Worm (Caenorhabditis elegans) whole organism, L4 larva: ENCODE results near the gene ZK616.8.

Source experiments
- F37D6.2 ChIP-seq: sonication (generic microtip); optimal IDR thresholded peaks from 2 replicates; lab custom pipeline; 2016; ENCODE audit warnings: mild to moderate bottlenecking, missing genetic modification characterization, missing compliant biosample characterization
- F44E2.7 ChIP-seq: fragments of 200-800 bp; sonication (Bioruptor generic); IDR thresholded peaks from 2 replicates; pipeline ENCODE4 v2.1.2; 2022; ENCODE audit warnings: missing genetic modification characterization, missing compliant biosample characterization
- F49E8.2 ChIP-seq: sonication (generic microtip); optimal IDR thresholded peaks from 2 replicates; lab custom pipeline; 2016; ENCODE audit warnings: missing compliant biosample characterization, mild to moderate bottlenecking, missing genetic modification characterization, borderline replicate concordance
- ZK546.5 ChIP-seq, 2 experiments: sonication (generic microtip); optimal IDR thresholded peaks; 2 replicates each; lab custom pipeline; 2017; ENCODE audit warnings: missing biosample characterization in 2 of 2, missing genetic modification characterization in 2 of 2
- aha-1 ChIP-seq: fragments of 150-350 bp; peaks from one replicate; lab custom pipeline; 2014; ENCODE audit warnings: missing biosample characterization, missing genetic modification characterization
- aly-2 ChIP-seq: sonication (generic microtip); optimal IDR thresholded peaks from 2 replicates; lab custom pipeline; 2018; ENCODE audit warnings: missing biosample characterization, missing genetic modification characterization
- arid-1 ChIP-seq: fragments of 200-800 bp; sonication (Bioruptor generic); conservative IDR thresholded peaks from 2 replicates; pipeline ENCODE4 v1.3.6; 2022; ENCODE audit warnings: missing genetic modification reagents, missing genetic modification characterization, missing compliant biosample characterization
- ceh-28 ChIP-seq: fragments of 150-350 bp; optimal IDR thresholded peaks from 2 replicates; lab custom pipeline; 2014; ENCODE audit warnings: missing biosample characterization, missing genetic modification reagents, missing genetic modification characterization
- ceh-32 ChIP-seq: sonication (generic microtip); optimal IDR thresholded peaks from 2 replicates; lab custom pipeline; 2016; ENCODE audit warnings: mild to moderate bottlenecking, missing genetic modification characterization, missing compliant biosample characterization; ENCODE audit not compliant: poor library complexity
- ceh-62 ChIP-seq: sonication (generic microtip); optimal IDR thresholded peaks from 2 replicates; lab custom pipeline; 2017; ENCODE audit warnings: missing biosample characterization, missing genetic modification characterization
- ceh-82 ChIP-seq: sonication (generic microtip); optimal IDR thresholded peaks from 2 replicates; lab custom pipeline; 2017; ENCODE audit warnings: missing biosample characterization, missing genetic modification characterization
- cey-2 ChIP-seq: sonication (generic microtip); optimal IDR thresholded peaks from 3 replicates; lab custom pipeline; 2017; ENCODE audit warnings: missing genetic modification characterization, mild to moderate bottlenecking, missing compliant biosample characterization, antibody characterized with exemption, borderline replicate concordance; ENCODE audit not compliant: insufficient read depth
- daf-12 ChIP-seq: fragments of 150-350 bp; optimal IDR thresholded peaks from 2 replicates; lab custom pipeline; 2014; ENCODE audit warnings: missing biosample characterization, missing genetic modification reagents, missing genetic modification characterization
- daf-8 ChIP-seq: fragments of 200-800 bp; sonication (Bioruptor generic); IDR thresholded peaks from 2 replicates; pipeline ENCODE4 v1.3.6; 2022; ENCODE audit warnings: missing genetic modification characterization, missing compliant biosample characterization
- dmd-8 ChIP-seq: fragments of 200-800 bp; sonication (Bioruptor generic); IDR thresholded peaks from 2 replicates; pipeline ENCODE4 v1.3.6; 2022; ENCODE audit warnings: missing genetic modification characterization, missing compliant biosample characterization
- dpl-1 ChIP-seq: fragments of 150-350 bp; optimal IDR thresholded peaks from 2 replicates; lab custom pipeline; 2014; ENCODE audit warnings: missing biosample characterization, missing genetic modification reagents, missing genetic modification characterization
- duxl-1 ChIP-seq: sonication (generic microtip); optimal IDR thresholded peaks from 2 replicates; lab custom pipeline; 2016; ENCODE audit warnings: mild to moderate bottlenecking, missing genetic modification characterization, moderate library complexity, missing compliant biosample characterization; ENCODE audit not compliant: poor library complexity
- egl-43 ChIP-seq: fragments of 200-800 bp; sonication (Bioruptor generic); IDR thresholded peaks from 2 replicates; pipeline ENCODE4 v1.3.6; 2022; ENCODE audit warnings: missing genetic modification reagents, missing genetic modification characterization, missing compliant biosample characterization
- fkh-10 ChIP-seq: fragments of 150-350 bp; optimal IDR thresholded peaks from 2 replicates; lab custom pipeline; 2014; ENCODE audit warnings: missing biosample characterization, missing genetic modification reagents, missing genetic modification characterization
- gei-8 ChIP-seq: fragments of 200-800 bp; sonication (Bioruptor generic); optimal IDR thresholded peaks from 2 replicates; lab custom pipeline; 2018; ENCODE audit warnings: mild to moderate bottlenecking, missing genetic modification characterization, missing compliant biosample characterization
- hlh-30 ChIP-seq: sonication (generic microtip); optimal IDR thresholded peaks from 2 replicates; lab custom pipeline; 2017; ENCODE audit warnings: antibody characterized with exemption, mild to moderate bottlenecking, missing genetic modification characterization, missing compliant biosample characterization; ENCODE audit not compliant: insufficient read depth
- hmg-1.1 ChIP-seq: fragments of 200-800 bp; sonication (Bioruptor generic); IDR thresholded peaks from 2 replicates; pipeline ENCODE4 v1.3.6; 2022; ENCODE audit warnings: missing genetic modification reagents, missing genetic modification characterization, missing compliant biosample characterization
- lim-7 ChIP-seq: fragments of 200-800 bp; sonication (Bioruptor generic); IDR thresholded peaks from 2 replicates; pipeline ENCODE4 v1.3.6; 2022; ENCODE audit warnings: missing genetic modification characterization, missing compliant biosample characterization
- lin-15B ChIP-seq: fragments of 150-350 bp; sonication (generic microtip); optimal IDR thresholded peaks from 3 replicates; lab custom pipeline; 2014; ENCODE audit warnings: missing biosample characterization, missing genetic modification characterization
- lir-3 ChIP-seq: sonication (generic microtip); optimal IDR thresholded peaks from 2 replicates; lab custom pipeline; 2016; ENCODE audit warnings: mild to moderate bottlenecking, missing genetic modification characterization, missing compliant biosample characterization
- madf-5 ChIP-seq, 2 experiments: fragments of 200-800 bp; sonication (Bioruptor generic); IDR thresholded peaks; 2 replicates each; pipeline ENCODE4 v1.3.6; 2022; ENCODE audit warnings: missing compliant biosample characterization in 2 of 2, missing genetic modification characterization in 2 of 2
- madf-9 ChIP-seq: fragments of 200-800 bp; sonication (Bioruptor generic); conservative IDR thresholded peaks from 2 replicates; pipeline ENCODE4 v1.3.6; 2022; ENCODE audit warnings: missing genetic modification reagents, missing genetic modification characterization, missing compliant biosample characterization
- mdt-29 ChIP-seq: fragments of 200-800 bp; sonication (Bioruptor generic); IDR thresholded peaks from 2 replicates; pipeline ENCODE4 v1.3.6; 2022; ENCODE audit warnings: missing genetic modification reagents, missing genetic modification characterization, missing compliant biosample characterization
- mxl-2 ChIP-seq: fragments of 200-800 bp; sonication (Bioruptor generic); conservative IDR thresholded peaks from 2 replicates; pipeline ENCODE4 v1.3.6; 2022; ENCODE audit warnings: missing genetic modification reagents, missing genetic modification characterization, missing compliant biosample characterization
- mxl-3 ChIP-seq: fragments of 200-800 bp; sonication (Bioruptor generic); optimal IDR thresholded peaks from 2 replicates; lab custom pipeline; 2018; ENCODE audit warnings: mild to moderate bottlenecking, missing genetic modification characterization, missing compliant biosample characterization
- nhr-10 ChIP-seq: fragments of 150-350 bp; optimal IDR thresholded peaks from 2 replicates; lab custom pipeline; 2014; ENCODE audit warnings: missing biosample characterization, missing genetic modification characterization
- nhr-11 ChIP-seq: fragments of 150-350 bp; optimal IDR thresholded peaks from 2 replicates; lab custom pipeline; 2014; ENCODE audit warnings: missing biosample characterization, missing genetic modification characterization
- nhr-237 ChIP-seq: sonication (generic microtip); optimal IDR thresholded peaks from 2 replicates; lab custom pipeline; 2017; ENCODE audit warnings: missing biosample characterization, missing genetic modification characterization
- nhr-25 ChIP-seq: sonication (generic microtip); optimal IDR thresholded peaks from 2 replicates; lab custom pipeline; 2017; ENCODE audit warnings: missing genetic modification characterization, mild to moderate bottlenecking, missing compliant biosample characterization, antibody characterized with exemption, moderate library complexity, borderline replicate concordance; ENCODE audit not compliant: insufficient read depth
- nhr-28 ChIP-seq: fragments of 150-350 bp; optimal IDR thresholded peaks from 2 replicates; lab custom pipeline; 2014; ENCODE audit warnings: missing biosample characterization, missing genetic modification characterization
- nhr-42 ChIP-seq: fragments of 200-800 bp; sonication (Bioruptor generic); IDR thresholded peaks from 2 replicates; pipeline ENCODE4 v1.3.6; 2022; ENCODE audit warnings: missing genetic modification characterization, missing compliant biosample characterization
- nhr-48 ChIP-seq: sonication (generic microtip); optimal IDR thresholded peaks from 2 replicates; lab custom pipeline; 2016; ENCODE audit warnings: mild to moderate bottlenecking, missing genetic modification characterization, missing compliant biosample characterization
- nhr-77 ChIP-seq: fragments of 150-350 bp; optimal IDR thresholded peaks from 2 replicates; lab custom pipeline; 2014; ENCODE audit warnings: missing biosample characterization, missing genetic modification characterization
- php-3 ChIP-seq: fragments of 200-800 bp; sonication (Bioruptor generic); IDR thresholded peaks from 2 replicates; pipeline ENCODE4 v1.3.6; 2022; ENCODE audit warnings: missing genetic modification reagents, missing genetic modification characterization, missing compliant biosample characterization
- sdz-12 ChIP-seq: fragments of 200-800 bp; sonication (Bioruptor generic); optimal IDR thresholded peaks from 2 replicates; lab custom pipeline; 2018; ENCODE audit warnings: mild to moderate bottlenecking, missing genetic modification characterization, missing compliant biosample characterization
- set-16 ChIP-seq: fragments of 200-800 bp; sonication (Bioruptor generic); IDR thresholded peaks from 2 replicates; pipeline ENCODE4 v1.3.6; 2022; ENCODE audit warnings: missing genetic modification reagents, missing genetic modification characterization, missing compliant biosample characterization
- snpc-1.2 ChIP-seq: fragments of 200-800 bp; sonication (Bioruptor generic); IDR thresholded peaks from 2 replicates; pipeline ENCODE4 v1.3.6; 2022; ENCODE audit warnings: missing genetic modification reagents, missing genetic modification characterization, missing compliant biosample characterization
- snpc-4 ChIP-seq: fragments of 150-350 bp; optimal IDR thresholded peaks from 2 replicates; lab custom pipeline; 2014; ENCODE audit warnings: missing biosample characterization, missing genetic modification characterization
- spr-3 ChIP-seq: fragments of 200-800 bp; sonication (Bioruptor generic); optimal IDR thresholded peaks from 2 replicates; lab custom pipeline; 2018; ENCODE audit warnings: mild to moderate bottlenecking, missing genetic modification characterization, missing compliant biosample characterization
- tag-97 ChIP-seq: fragments of 200-800 bp; sonication (Bioruptor generic); IDR thresholded peaks from 2 replicates; pipeline ENCODE4 v1.3.6; 2022; ENCODE audit warnings: missing genetic modification characterization, missing compliant biosample characterization
- tra-1 ChIP-seq: fragments of 200-800 bp; sonication (Bioruptor generic); IDR thresholded peaks from 2 replicates; pipeline ENCODE4 v1.3.6; 2022; ENCODE audit warnings: missing genetic modification reagents, missing genetic modification characterization, missing compliant biosample characterization
- unc-62 ChIP-seq, 3 experiments: fragments of 150-350 bp in 1 of 3; sonication (generic microtip); optimal IDR thresholded peaks in 2 of 3; peaks in 1 of 3; 1 replicate in 1 of 3; 2 replicates in 2 of 3; lab custom pipeline; 2014 to 2017; ENCODE audit warnings: missing biosample characterization in 3 of 3, missing genetic modification characterization in 3 of 3, missing genetic modification reagents in 3 of 3, missing genotype in 1 of 3
- vab-7 ChIP-seq: fragments of 200-800 bp; sonication (Bioruptor generic); IDR thresholded peaks from 2 replicates; pipeline ENCODE4 v1.3.6; 2022; ENCODE audit warnings: missing genetic modification reagents, missing genetic modification characterization, missing compliant biosample characterization
- zag-1 ChIP-seq: fragments of 150-350 bp; optimal IDR thresholded peaks from 2 replicates; lab custom pipeline; 2014; ENCODE audit warnings: missing biosample characterization, missing genetic modification characterization
- zfp-3 ChIP-seq: fragments of 200-800 bp; sonication (Bioruptor generic); conservative IDR thresholded peaks from 2 replicates; pipeline ENCODE4 v1.3.6; 2022; ENCODE audit warnings: missing genetic modification reagents, missing genetic modification characterization, missing compliant biosample characterization
- ztf-11 ChIP-seq: fragments of 150-350 bp; optimal IDR thresholded peaks from 2 replicates; lab custom pipeline; 2014; ENCODE audit warnings: missing biosample characterization, missing genetic modification characterization
- ztf-7 ChIP-seq: fragments of 150-350 bp; optimal IDR thresholded peaks from 2 replicates; lab custom pipeline; 2014; ENCODE audit warnings: missing biosample characterization, missing genetic modification characterization

ZK616.8 gene

DNA sequence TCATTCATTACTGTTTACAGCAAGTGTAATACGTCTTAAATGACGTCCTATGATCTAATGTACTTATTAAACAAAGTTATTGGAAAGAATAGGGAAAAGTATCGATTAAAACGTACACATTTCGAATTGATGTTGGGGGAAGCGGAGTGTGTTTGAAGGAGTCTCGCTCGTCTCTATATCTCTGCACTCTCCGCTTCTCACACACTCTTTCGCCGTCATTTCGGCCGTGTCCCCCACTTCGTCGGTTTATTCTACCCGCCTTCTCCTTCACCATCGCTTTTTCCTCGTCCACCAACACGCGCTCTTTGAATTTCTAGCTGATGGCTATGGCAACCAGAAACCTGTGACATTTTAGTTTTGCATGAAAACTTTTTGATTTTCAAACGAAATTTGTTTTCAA, 43.1 kb downstream of the ZK616.8 start (continued):
- TF ChIP-seq nhr-10 (no peak), tra-1 (no peak), zag-1 (tag; lab: Kevin White, UChicago) (no peak), nhr-25 (tag; lab: Kevin White, UChicago) (no peak), hmg-1.1 (GFP tag; lab: Robert Waterston, UW) (peak; percentile 59; the same call in 1 of the 2 replicates), aha-1 (tag; lab: Kevin White, UChicago) (peak; percentile 26), cey-2 (no peak), gei-8 (no peak), snpc-1.2 (GFP tag; lab: Robert Waterston, UW) (peak; percentile 49; the same call in 1 of the 2 replicates), ceh-32 (tag; lab: Kevin White, UChicago) (no peak), lim-7 (GFP tag; lab: Robert Waterston, UW) (no peak), tag-97 (GFP tag; lab: Robert Waterston, UW) (no peak), spr-3 (GFP tag; lab: Kevin White, UChicago) (no peak), daf-12 (tag; lab: Kevin White, UChicago) (no peak), ceh-28 (tag; lab: Kevin White, UChicago) (no peak), ceh-82 (tag; lab: Kevin White, UChicago) (no peak), set-16 (GFP tag; lab: Robert Waterston, UW) (peak; percentile 33; the same call in 1 of the 2 replicates), nhr-77 (tag; lab: Kevin White, UChicago) (no peak), F44E2.7 (GFP tag; lab: Robert Waterston, UW) (no peak), dmd-8 (GFP tag; lab: Robert Waterston, UW) (no peak), daf-8 (no peak), nhr-11 (tag; lab: Kevin White, UChicago) (no peak), dpl-1 (GFP tag; lab: Kevin White, UChicago) (peak; percentile 43), php-3 (no peak), lin-15B (tag; lab: Kevin White, UChicago) (no peak), F37D6.2 (tag; lab: Kevin White, UChicago) (no peak), fkh-10 (GFP tag; lab: Kevin White, UChicago) (peak; percentile 43), lir-3 (tag; lab: Kevin White, UChicago) (no peak), ztf-11 (tag; lab: Kevin White, UChicago) (no peak), nhr-28 (tag; lab: Kevin White, UChicago) (peak; percentile 33), nhr-42 (no peak), nhr-48 (tag; lab: Kevin White, UChicago) (no peak), duxl-1 (no peak), sdz-12 (GFP tag; lab: Kevin White, UChicago) (no peak), F49E8.2 (tag; lab: Kevin White, UChicago) (no peak), ceh-62 (tag; lab: Kevin White, UChicago) (no peak), unc-62 (GFP tag; optimal IDR thresholded peaks at IDR 0.05 in 1 of 2; lab: Kevin White, UChicago) (no peak), unc-62 (tag; optimal IDR thresholded peaks at IDR 0.05; lab: Kevin White, UChicago) (no peak), ztf-7 (tag; lab: Kevin White, UChicago) (no peak), aly-2 (tag; lab: Kevin White, UChicago) (no peak), egl-43 (GFP tag; lab: Robert Waterston, UW) (no peak), vab-7 (GFP tag; lab: Robert Waterston, UW) (no peak), arid-1 (GFP tag; lab: Robert Waterston, UW) (no peak; the same call in 1 of the 2 replicates), ZK546.5 (tag; optimal IDR thresholded peaks at IDR 0.05; lab: Kevin White, UChicago) (no peak), madf-9 (no peak), mxl-3 (peak; percentile 43), mdt-29 (GFP tag; lab: Robert Waterston, UW) (no peak), zfp-3 (GFP tag; lab: Robert Waterston, UW) (no peak), hlh-30 (tag; lab: Kevin White, UChicago) (peak; percentile 69), madf-5 (GFP tag; IDR thresholded peaks at IDR 0.05; lab: Robert Waterston, UW) (no peak), snpc-4 (tag; lab: Kevin White, UChicago) (no peak), nhr-237 (tag; lab: Kevin White, UChicago) (no peak), mxl-2 (GFP tag; lab: Robert Waterston, UW) (no peak)
